Fruit fly (Drosophila melanogaster) whole organism, embryonic: ENCODE results near the gene CG9839.

Experiments
- Antp ChIP-seq: fragments of 200-800 bp; sonication (Bioruptor generic); optimal IDR thresholded peaks from 3 replicates; lab custom pipeline; 2016; ENCODE audit warnings: missing biosample characterization, missing genetic modification characterization
- Awh ChIP-seq: fragments of 200-800 bp; sonication (Bioruptor generic); IDR thresholded peaks from 2 replicates; pipeline ENCODE4, ENCODE4 v1.3.6; 2022; ENCODE audit warnings: missing biosample characterization, missing genetic modification characterization
- B-H2 ChIP-seq: fragments of 200-800 bp; sonication (Bioruptor generic); optimal IDR thresholded peaks from 2 replicates; lab custom pipeline; 2018; ENCODE audit warnings: missing biosample characterization, mild to moderate bottlenecking, missing genetic modification characterization
- C15 ChIP-seq: fragments of 200-800 bp; sonication (Bioruptor generic); IDR thresholded peaks from 3 replicates; pipeline ENCODE4 v1.3.6; 2022; ENCODE audit warnings: missing biosample characterization, missing genetic modification characterization
- CG10462 ChIP-seq: fragments of 200-800 bp; sonication (Bioruptor generic); optimal IDR thresholded peaks from 2 replicates; lab custom pipeline; 2016; ENCODE audit warnings: missing biosample characterization, missing genetic modification characterization
- CG12299 ChIP-seq: fragments of 200-800 bp; sonication (Bioruptor generic); optimal IDR thresholded peaks from 2 replicates; lab custom pipeline; 2018; ENCODE audit warnings: missing biosample characterization, mild to moderate bottlenecking, missing genetic modification characterization
- CG1647 ChIP-seq: fragments of 200-800 bp; sonication (Bioruptor generic); optimal IDR thresholded peaks from 3 replicates; lab custom pipeline; 2016; ENCODE audit warnings: missing biosample characterization, missing genetic modification characterization
- CG16813 ChIP-seq: fragments of 200-800 bp; sonication (Bioruptor generic); IDR thresholded peaks from 3 replicates; pipeline ENCODE4 v1.3.6; 2022; ENCODE audit warnings: missing biosample characterization, missing genetic modification characterization; ENCODE audit not compliant: partially characterized antibody
- CG17385 ChIP-seq: fragments of 200-800 bp; sonication (Bioruptor generic); optimal IDR thresholded peaks from 3 replicates; lab custom pipeline; 2018; ENCODE audit warnings: missing biosample characterization, mild to moderate bottlenecking, missing genetic modification characterization
- CG17912 ChIP-seq: fragments of 200-800 bp; sonication (Bioruptor generic); optimal IDR thresholded peaks from 2 replicates; lab custom pipeline; 2018; ENCODE audit warnings: missing biosample characterization, mild to moderate bottlenecking, missing genetic modification characterization
- CG30020 ChIP-seq: fragments of 200-800 bp; optimal IDR thresholded peaks from 2 replicates; lab custom pipeline; 2019; ENCODE audit warnings: missing biosample characterization, mild to moderate bottlenecking, missing genetic modification characterization, moderate library complexity
- CG30403 ChIP-seq: fragments of 200-800 bp; sonication (Bioruptor generic); optimal IDR thresholded peaks from 3 replicates; lab custom pipeline; 2016; ENCODE audit warnings: missing biosample characterization, missing genetic modification characterization
- CG31224 ChIP-seq: fragments of 200-800 bp; sonication (Bioruptor generic); IDR thresholded peaks from 2 replicates; pipeline ENCODE4 v1.3.6; 2022; ENCODE audit warnings: missing biosample characterization, missing genetic modification characterization
- CG31365 ChIP-seq: fragments of 200-800 bp; sonication (Bioruptor generic); optimal IDR thresholded peaks from 2 replicates; lab custom pipeline; 2018; ENCODE audit warnings: missing biosample characterization, mild to moderate bottlenecking, missing genetic modification characterization
- CG3838 ChIP-seq: fragments of 200-800 bp; sonication (Bioruptor generic); optimal IDR thresholded peaks from 3 replicates; lab custom pipeline; 2016; ENCODE audit warnings: missing biosample characterization, missing genetic modification characterization
- CG3847 ChIP-seq: fragments of 200-800 bp; sonication (Bioruptor generic); IDR thresholded peaks from 2 replicates; pipeline ENCODE4 v1.3.6; 2022; ENCODE audit warnings: missing biosample characterization, missing genetic modification characterization
- CG4617 ChIP-seq: fragments of 200-800 bp; sonication (Bioruptor generic); optimal IDR thresholded peaks from 3 replicates; lab custom pipeline; 2016; ENCODE audit warnings: missing biosample characterization, missing genetic modification characterization, borderline replicate concordance
- CG4730 ChIP-seq: fragments of 200-800 bp; sonication (Bioruptor generic); IDR thresholded peaks from 2 replicates; pipeline ENCODE4 v1.3.6; 2022; ENCODE audit warnings: missing biosample characterization, missing genetic modification characterization
- CG6254 ChIP-seq: fragments of 200-800 bp; sonication (Bioruptor generic); optimal IDR thresholded peaks from 3 replicates; lab custom pipeline; 2017; ENCODE audit warnings: mild to moderate bottlenecking, missing biosample characterization, missing genetic modification reagents, missing genetic modification characterization
- CG7987 ChIP-seq: fragments of 200-800 bp; sonication (Bioruptor generic); optimal IDR thresholded peaks from 2 replicates; lab custom pipeline; 2018; ENCODE audit warnings: missing biosample characterization, mild to moderate bottlenecking, missing genetic modification characterization, moderate library complexity
- CTCF ChIP-seq: fragments of 200-800 bp; sonication (Bioruptor generic); optimal IDR thresholded peaks from 2 replicates; lab custom pipeline; 2017; ENCODE audit warnings: missing biosample characterization, mild to moderate bottlenecking, missing genetic modification characterization, moderate library complexity
- Dbx ChIP-seq: fragments of 200-800 bp; sonication (Bioruptor generic); IDR thresholded peaks from 3 replicates; pipeline ENCODE4 v1.3.6; 2022; ENCODE audit warnings: missing biosample characterization, missing genetic modification characterization
- E2f2 ChIP-seq: fragments of 200-800 bp; sonication (Bioruptor generic); IDR thresholded peaks from 2 replicates; pipeline ENCODE4 v1.3.6; 2022; ENCODE audit warnings: missing biosample characterization, missing genetic modification characterization
- Fer2 ChIP-seq: fragments of 200-800 bp; sonication (Bioruptor generic); optimal IDR thresholded peaks from 2 replicates; lab custom pipeline; 2018; ENCODE audit warnings: missing biosample characterization, mild to moderate bottlenecking, missing genetic modification characterization, moderate library complexity
- HLH3B ChIP-seq: fragments of 200-800 bp; sonication (Bioruptor generic); IDR thresholded peaks from 2 replicates; pipeline ENCODE4 v1.3.6; 2022; ENCODE audit warnings: missing biosample characterization, missing genetic modification characterization
- Hey ChIP-seq: fragments of 200-800 bp; sonication (Bioruptor generic); optimal IDR thresholded peaks from 3 replicates; lab custom pipeline; 2018; ENCODE audit warnings: missing biosample characterization, mild to moderate bottlenecking, missing genetic modification characterization
- HmgD ChIP-seq: fragments of 200-800 bp; sonication (Bioruptor generic); optimal IDR thresholded peaks from 3 replicates; lab custom pipeline; 2016; ENCODE audit warnings: missing biosample characterization, missing genetic modification characterization
- MESR4 ChIP-seq: fragments of 200-800 bp; sonication (Bioruptor generic); optimal IDR thresholded peaks from 2 replicates; lab custom pipeline; 2018; ENCODE audit warnings: missing biosample characterization, mild to moderate bottlenecking, missing genetic modification characterization, moderate library complexity
- MTF-1 ChIP-seq: fragments of 200-800 bp; sonication (Bioruptor generic); optimal IDR thresholded peaks from 2 replicates; lab custom pipeline; 2018; ENCODE audit warnings: missing biosample characterization, mild to moderate bottlenecking, missing genetic modification characterization, borderline replicate concordance
- Mrtf ChIP-seq: fragments of 200-800 bp; sonication (Bioruptor generic); IDR thresholded peaks from 3 replicates; pipeline ENCODE4 v1.3.6; 2022; ENCODE audit warnings: missing biosample characterization, missing genetic modification characterization
- NC2α ChIP-seq: fragments of 200-800 bp; sonication (Bioruptor generic); optimal IDR thresholded peaks from 2 replicates; lab custom pipeline; 2016; ENCODE audit warnings: missing biosample characterization, missing genetic modification characterization
- Ptx1 ChIP-seq: fragments of 200-800 bp; sonication (Bioruptor generic); IDR thresholded peaks from 2 replicates; pipeline ENCODE4 v1.3.6; 2022; ENCODE audit warnings: missing biosample characterization, missing genetic modification characterization
- Rfx ChIP-seq: fragments of 200-800 bp; sonication (Bioruptor generic); IDR thresholded peaks from 2 replicates; pipeline ENCODE4 v1.3.6; 2022; ENCODE audit warnings: missing biosample characterization, missing genetic modification characterization
- Sry-β ChIP-seq: fragments of 200-800 bp; sonication (Bioruptor generic); optimal IDR thresholded peaks from 2 replicates; lab custom pipeline; 2018; ENCODE audit warnings: missing biosample characterization, mild to moderate bottlenecking, missing genetic modification characterization, moderate library complexity
- TFAM ChIP-seq: fragments of 200-800 bp; sonication (Bioruptor generic); optimal IDR thresholded peaks from 2 replicates; lab custom pipeline; 2017; ENCODE audit warnings: missing biosample characterization, missing genetic modification characterization, inconsistent platforms
- Xbp1 ChIP-seq: fragments of 200-800 bp; sonication (Bioruptor generic); optimal IDR thresholded peaks from 3 replicates; lab custom pipeline; 2016; ENCODE audit warnings: missing biosample characterization, mild to moderate bottlenecking, missing genetic modification characterization
- al ChIP-seq: fragments of 200-800 bp; sonication (Bioruptor generic); IDR thresholded peaks from 2 replicates; pipeline ENCODE4 v1.3.6; 2022; ENCODE audit warnings: missing biosample characterization, missing genetic modification characterization
- emc ChIP-seq: fragments of 200-800 bp; sonication (Bioruptor generic); optimal IDR thresholded peaks from 2 replicates; lab custom pipeline; 2016; ENCODE audit warnings: missing biosample characterization, missing genetic modification characterization
- esg ChIP-seq: fragments of 200-800 bp; sonication (Bioruptor generic); conservative IDR thresholded peaks from 2 replicates; pipeline ENCODE4 v1.3.6; 2022; ENCODE audit warnings: missing biosample characterization, missing genetic modification characterization
- eyg ChIP-seq: fragments of 200-800 bp; sonication (Bioruptor generic); optimal IDR thresholded peaks from 3 replicates; lab custom pipeline; 2016; ENCODE audit warnings: missing biosample characterization, missing genetic modification characterization
- fd3F ChIP-seq: fragments of 200-800 bp; sonication (Bioruptor generic); optimal IDR thresholded peaks from 2 replicates; lab custom pipeline; 2018; ENCODE audit warnings: missing biosample characterization, mild to moderate bottlenecking, missing genetic modification characterization, moderate library complexity
- fru ChIP-seq: fragments of >200 bp; optimal IDR thresholded peaks from 2 replicates; lab custom pipeline; 2017
- ftz-f1 ChIP-seq: fragments of 200-800 bp; sonication (Bioruptor generic); optimal IDR thresholded peaks from 2 replicates; lab custom pipeline; 2016; ENCODE audit warnings: missing biosample characterization, missing genetic modification characterization
- gsb-n ChIP-seq: fragments of 200-800 bp; sonication (Bioruptor generic); optimal IDR thresholded peaks from 3 replicates; lab custom pipeline; 2018; ENCODE audit warnings: missing biosample characterization, mild to moderate bottlenecking, missing genetic modification characterization
- lilli ChIP-seq: fragments of 200-800 bp; sonication (Bioruptor generic); optimal IDR thresholded peaks from 3 replicates; lab custom pipeline; 2016; ENCODE audit warnings: missing biosample characterization, missing genetic modification characterization
- pzg ChIP-seq: fragments of 200-800 bp; sonication (Bioruptor generic); optimal IDR thresholded peaks from 3 replicates; lab custom pipeline; 2018; ENCODE audit warnings: missing biosample characterization, mild to moderate bottlenecking, missing genetic modification characterization, moderate library complexity
- schlank ChIP-seq: fragments of 200-800 bp; sonication (Bioruptor generic); optimal IDR thresholded peaks from 2 replicates; lab custom pipeline; 2018; ENCODE audit warnings: missing biosample characterization, mild to moderate bottlenecking, missing genetic modification characterization
- scrt ChIP-seq: fragments of 200-800 bp; sonication (Bioruptor generic); optimal IDR thresholded peaks from 2 replicates; lab custom pipeline; 2018; ENCODE audit warnings: missing biosample characterization, mild to moderate bottlenecking, missing genetic modification characterization, moderate library complexity
- sob ChIP-seq: fragments of 200-800 bp; sonication (Bioruptor generic); IDR thresholded peaks from 2 replicates; pipeline ENCODE4 v1.3.6; 2022; ENCODE audit warnings: missing biosample characterization, missing genetic modification characterization
- unc-4 ChIP-seq: fragments of 200-800 bp; sonication (Bioruptor generic); IDR thresholded peaks from 2 replicates; pipeline ENCODE4 v1.3.6; 2022; ENCODE audit warnings: missing biosample characterization, missing genetic modification characterization; ENCODE audit not compliant: partially characterized antibody
- wdn ChIP-seq: fragments of 200-800 bp; sonication (Bioruptor generic); IDR thresholded peaks from 2 replicates; pipeline ENCODE4 v1.3.6; 2022; ENCODE audit warnings: missing biosample characterization, missing genetic modification characterization
- wek ChIP-seq: fragments of 200-800 bp; sonication (Bioruptor generic); optimal IDR thresholded peaks from 3 replicates; lab custom pipeline; 2018; ENCODE audit warnings: missing biosample characterization, mild to moderate bottlenecking, missing genetic modification characterization, moderate library complexity

The CG9839 gene

dm6 chr3R:8801126-8801762 is 4.4 kb downstream of the CG9839 start, which contains the start of the genes Pif1A, Pif1B and CCT7 (continued):
- TF ChIP-seq unc-4 (GFP tag; lab: Robert Waterston, UW), result peak; percentile 92
- no peak for TF ChIP-seq B-H2
- TF ChIP-seq Mrtf (GFP tag; lab: Robert Waterston, UW), result no peak
- TF ChIP-seq Rfx (GFP tag; lab: Robert Waterston, UW), result no peak
- TF ChIP-seq CG3838 (GFP tag; lab: Kevin White, UChicago), result no peak
- TF ChIP-seq CG17385 (GFP tag; lab: Kevin White, UChicago), result no peak
- no peak for TF ChIP-seq CG4730 (GFP tag; lab: Robert Waterston, UW)
- no peak for TF ChIP-seq Ptx1
- no peak for TF ChIP-seq wek (GFP tag; lab: Kevin White, UChicago)
- peak; percentile 85 for TF ChIP-seq E2f2 (GFP tag; lab: Robert Waterston, UW)
- TF ChIP-seq CTCF (GFP tag; lab: Kevin White, UChicago), result peak; percentile 15
- no peak for TF ChIP-seq CG10462 (GFP tag; lab: Kevin White, UChicago)
- TF ChIP-seq CG4617, result peak; percentile 56
- no peak for TF ChIP-seq CG7987 (GFP tag; lab: Kevin White, UChicago)
- TF ChIP-seq Hey (tag; lab: Kevin White, UChicago), result no peak
- TF ChIP-seq al, result no peak
- no peak for TF ChIP-seq Awh (GFP tag; lab: Robert Waterston, UW)
- TF ChIP-seq MTF-1 (GFP tag; lab: Kevin White, UChicago), result no peak
- TF ChIP-seq esg (GFP tag; lab: Robert Waterston, UW), result no peak
- TF ChIP-seq ftz-f1 (GFP tag; lab: Kevin White, UChicago), result no peak
- TF ChIP-seq schlank (tag; lab: Kevin White, UChicago), result no peak
- peak; percentile 33 for TF ChIP-seq CG12299
- TF ChIP-seq gsb-n (tag; lab: Kevin White, UChicago), result no peak
- TF ChIP-seq CG1647 (GFP tag; lab: Kevin White, UChicago), result no peak
- TF ChIP-seq HLH3B, result no peak
- no peak for TF ChIP-seq C15 (GFP tag; lab: Robert Waterston, UW)
- peak; percentile 66 for TF ChIP-seq MESR4
- TF ChIP-seq CG31224, result no peak
- no peak for TF ChIP-seq CG31365 (tag; lab: Kevin White, UChicago)
- no peak for TF ChIP-seq sob
- TF ChIP-seq Xbp1 (GFP tag; lab: Kevin White, UChicago), result peak; percentile 8
- no peak for TF ChIP-seq CG6254 (GFP tag; lab: Kevin White, UChicago)
- TF ChIP-seq lilli (GFP tag; lab: Kevin White, UChicago), result peak; percentile 53
- TF ChIP-seq CG17912 (GFP tag; lab: Kevin White, UChicago), result no peak
- no peak for TF ChIP-seq Sry-β (GFP tag; lab: Kevin White, UChicago)
- TF ChIP-seq fru (lab: Kevin White, UChicago), result no peak
- TF ChIP-seq CG30020 (tag; lab: Kevin White, UChicago), result peak; percentile 46
- no peak for TF ChIP-seq Dbx (GFP tag; lab: Robert Waterston, UW)
- no peak for TF ChIP-seq fd3F (GFP tag; lab: Kevin White, UChicago)
- TF ChIP-seq emc (GFP tag; lab: Kevin White, UChicago), result no peak
- TF ChIP-seq wdn, result no peak
- TF ChIP-seq TFAM (GFP tag; lab: Kevin White, UChicago), result no peak
- TF ChIP-seq NC2α (GFP tag; lab: Kevin White, UChicago), result no peak
- TF ChIP-seq Antp, result no peak
- TF ChIP-seq CG16813, result peak; percentile 93
- TF ChIP-seq HmgD (GFP tag; lab: Kevin White, UChicago), result no peak
- TF ChIP-seq CG3847 (GFP tag; lab: Robert Waterston, UW), result no peak
- peak; percentile 28 for TF ChIP-seq CG30403
- TF ChIP-seq eyg, result no peak
- no peak for TF ChIP-seq Fer2 (tag; lab: Kevin White, UChicago)
- no peak for TF ChIP-seq scrt (GFP tag; lab: Kevin White, UChicago)
- peak; percentile 77 for TF ChIP-seq pzg (GFP tag; lab: Kevin White, UChicago)
